Worm (Caenorhabditis elegans): ENCODE data around the gene F46F2.3.

DNA sequence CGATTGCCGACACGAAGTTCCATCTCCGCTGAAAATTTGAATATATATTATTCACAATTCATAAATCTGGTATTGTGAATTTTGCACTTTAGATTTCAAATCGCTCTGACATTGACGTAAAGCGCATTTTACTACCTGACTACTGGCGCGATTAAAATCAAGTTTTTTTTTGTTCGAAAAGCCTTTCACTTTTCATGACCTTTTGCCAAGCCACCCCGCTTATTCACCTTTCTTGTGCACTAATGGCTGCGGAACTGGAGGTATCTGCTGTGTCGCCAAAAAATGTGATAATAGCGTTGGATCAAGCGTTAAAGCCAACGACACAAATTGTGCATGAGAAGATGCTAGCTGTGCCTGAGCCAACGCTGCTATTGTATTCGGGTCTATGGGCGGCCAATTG is 12.8 kb upstream of the F46F2.3 start:
- TF ChIP-seq mep-1 (tag; optimal IDR thresholded peaks at IDR 0.05) = no peak
- no peak for TF ChIP-seq ceh-83 (GFP tag; optimal IDR thresholded peaks at IDR 0.05)
- TF ChIP-seq unc-62 (GFP tag; optimal IDR thresholded peaks at IDR 0.05) = no peak
- no peak for TF ChIP-seq nhr-76 (tag; optimal IDR thresholded peaks at IDR 0.05)
- no peak for TF ChIP-seq ceh-39 (tag; optimal IDR thresholded peaks at IDR 0.05)
- no peak for TF ChIP-seq nhr-28 (tag; optimal IDR thresholded peaks at IDR 0.05)
- TF ChIP-seq blmp-1 (tag; optimal IDR thresholded peaks at IDR 0.05) = no peak
- TF ChIP-seq drap-1 (GFP tag; optimal IDR thresholded peaks at IDR 0.05) = no peak
- TF ChIP-seq lsy-2 (tag; optimal IDR thresholded peaks at IDR 0.05) = no peak
- no peak for TF ChIP-seq nhr-12 (tag; optimal IDR thresholded peaks at IDR 0.05)
- TF ChIP-seq elt-1 (tag; optimal IDR thresholded peaks at IDR 0.05; ENCODE audit: borderline replicate concordance, insufficient read depth) = no peak
